Fruit fly (Drosophila melanogaster): ENCODE measurements around the gene kuk.
A peak's percentile ranks its signal among the peaks of the same experiment; 100 is the strongest.

kuk gene

dm6 chr3R:17042838-17043569, 37.0 kb upstream of the kuk start, which contains the start of the genes bdwf and Patr-1 (continued):
- TF ChIP-seq Hey (tag; optimal IDR thresholded peaks at IDR 0.05) (no peak), salm (tag; optimal IDR thresholded peaks at IDR 0.05) (no peak), pita (GFP tag; optimal IDR thresholded peaks at IDR 0.05) (no peak), CG17186 (GFP tag; optimal IDR thresholded peaks at IDR 0.05) (peak; percentile 46), CG8290 (GFP tag; optimal IDR thresholded peaks at IDR 0.05) (no peak), CG8290 (tag; optimal IDR thresholded peaks at IDR 0.05) (no peak), tll (GFP tag; optimal IDR thresholded peaks at IDR 0.05) (peak in 1 of 2 experiments; percentile 21), Sox102F (GFP tag; optimal IDR thresholded peaks at IDR 0.05) (no peak), sug (tag; optimal IDR thresholded peaks at IDR 0.05) (peak; percentile 36), CG31441 (GFP tag; IDR thresholded peaks at IDR 0.05) (no peak), CG12299 (tag; optimal IDR thresholded peaks at IDR 0.05) (no peak), CG15479 (GFP tag; optimal IDR thresholded peaks at IDR 0.05) (no peak), lbe (GFP tag; optimal IDR thresholded peaks at IDR 0.05) (peak; percentile 25), CG9215 (GFP tag; IDR thresholded peaks at IDR 0.05) (no peak), Usf (GFP tag; optimal IDR thresholded peaks at IDR 0.05) (no peak), CG11696 (GFP tag; IDR thresholded peaks at IDR 0.05) (no peak), CG12236 (GFP tag; optimal IDR thresholded peaks at IDR 0.05) (no peak), CG33557 (GFP tag; optimal IDR thresholded peaks at IDR 0.05) (no peak), onecut (GFP tag; IDR thresholded peaks at IDR 0.05) (no peak), Antp (GFP tag; optimal IDR thresholded peaks at IDR 0.05) (no peak), rib (GFP tag; IDR thresholded peaks at IDR 0.05) (no peak), Scr (GFP tag; IDR thresholded peaks at IDR 0.05; ENCODE audit: partially characterized antibody) (peak; percentile 95), pho (GFP tag; optimal IDR thresholded peaks at IDR 0.05) (no peak), fd64A (GFP tag; optimal IDR thresholded peaks at IDR 0.05) (no peak), unpg (GFP tag; optimal IDR thresholded peaks at IDR 0.05) (no peak), dpn (GFP tag; optimal IDR thresholded peaks at IDR 0.05) (peak; percentile 3 to 7), Ravus (GFP tag; IDR thresholded peaks at IDR 0.05) (no peak), org-1 (GFP tag; optimal IDR thresholded peaks at IDR 0.05) (no peak), kni (GFP tag; optimal IDR thresholded peaks at IDR 0.05) (peak; percentile 67), grn (GFP tag; optimal IDR thresholded peaks at IDR 0.05) (no peak), Taf1 (GFP tag; IDR thresholded peaks at IDR 0.05) (no peak), CG9876 (GFP tag; optimal IDR thresholded peaks at IDR 0.05) (no peak), CG4328 (GFP tag; optimal IDR thresholded peaks at IDR 0.05) (no peak), zf30C (GFP tag; optimal IDR thresholded peaks at IDR 0.05) (no peak), CG2120 (GFP tag; optimal IDR thresholded peaks at IDR 0.05) (peak; percentile 52), gt (GFP tag; IDR thresholded peaks at IDR 0.05) (no peak), HLH3B (GFP tag; IDR thresholded peaks at IDR 0.05) (no peak), vvl (GFP tag; IDR thresholded peaks at IDR 0.05) (no peak), CG7839 (tag; optimal IDR thresholded peaks at IDR 0.05) (no peak), Neu2 (GFP tag; optimal IDR thresholded peaks at IDR 0.05; ENCODE audit: borderline replicate concordance) (no peak), CG2129 (GFP tag; IDR thresholded peaks at IDR 0.05; ENCODE audit: partially characterized antibody) (peak; percentile 66), unc-4 (GFP tag; IDR thresholded peaks at IDR 0.05; ENCODE audit: partially characterized antibody) (peak; percentile 88), CG12659 (GFP tag; optimal IDR thresholded peaks at IDR 0.05) (peak; percentile 61), Dek (tag; optimal IDR thresholded peaks at IDR 0.05) (peak; percentile 36), CG9727 (GFP tag; optimal IDR thresholded peaks at IDR 0.05) (peak; percentile 53), ro (GFP tag; IDR thresholded peaks at IDR 0.05) (no peak), CG12104 (GFP tag; optimal IDR thresholded peaks at IDR 0.05) (no peak), CG6175 (GFP tag; IDR thresholded peaks at IDR 0.05) (no peak), CG11723 (GFP tag; optimal IDR thresholded peaks at IDR 0.05) (no peak), Aef1 (GFP tag; IDR thresholded peaks at IDR 0.05) (no peak), CTCF (GFP tag; optimal IDR thresholded peaks at IDR 0.05) (peak; percentile 24)

All from whole organism, embryonic.